Worm (Caenorhabditis elegans) whole organism, late embryonic: ENCODE results near the gene clec-37.

Experiments
- ceh-2 ChIP-seq: sonication (generic microtip); optimal IDR thresholded peaks from 2 replicates; lab custom pipeline; 2016; ENCODE audit warnings: missing genotype, missing genetic modification characterization, missing compliant biosample characterization
- ceh-45 ChIP-seq: fragments of 200-800 bp; sonication (Bioruptor generic); IDR thresholded peaks from 2 replicates; pipeline ENCODE4 v1.3.6; 2022; ENCODE audit warnings: missing genetic modification reagents, missing genetic modification characterization, missing compliant biosample characterization
- elt-2 ChIP-seq: sonication (generic microtip); optimal IDR thresholded peaks from 2 replicates; lab custom pipeline; 2016; ENCODE audit warnings: missing genetic modification reagents, missing genetic modification characterization, missing compliant biosample characterization
- elt-4 ChIP-seq: sonication (generic microtip); optimal IDR thresholded peaks from 2 replicates; lab custom pipeline; 2016; ENCODE audit warnings: missing genetic modification characterization, missing compliant biosample characterization
- hlh-30 ChIP-seq: sonication (generic microtip); optimal IDR thresholded peaks from 2 replicates; lab custom pipeline; 2017; ENCODE audit warnings: antibody characterized with exemption, missing genetic modification characterization, missing compliant biosample characterization; ENCODE audit not compliant: insufficient read depth
- lim-6 ChIP-seq: sonication (generic microtip); optimal IDR thresholded peaks from 2 replicates; lab custom pipeline; 2016; ENCODE audit warnings: missing genetic modification characterization, missing compliant biosample characterization
- lin-11 ChIP-seq: fragments of 200-800 bp; sonication (Bioruptor generic); optimal IDR thresholded peaks from 2 replicates; lab custom pipeline; 2018; ENCODE audit warnings: mild to moderate bottlenecking, missing genetic modification characterization, missing compliant biosample characterization
- nhr-11 ChIP-seq: fragments of 150-350 bp; optimal IDR thresholded peaks from 2 replicates; lab custom pipeline; 2014; ENCODE audit warnings: missing biosample characterization, missing genetic modification characterization
- pax-1 ChIP-seq: fragments of 150-350 bp; optimal IDR thresholded peaks from 2 replicates; lab custom pipeline; 2014; ENCODE audit warnings: missing biosample characterization, missing genetic modification characterization
- pqm-1 ChIP-seq: sonication (generic microtip); optimal IDR thresholded peaks from 2 replicates; lab custom pipeline; 2016; ENCODE audit warnings: missing genetic modification characterization, missing compliant biosample characterization
- unc-3 ChIP-seq, 2 experiments: fragments of 200-800 bp in 1 of 2; sonication (Bioruptor generic) in 1 of 2; sonication (generic microtip) in 1 of 2; conservative IDR thresholded peaks in 1 of 2; optimal IDR thresholded peaks in 1 of 2; 2 replicates each; pipeline versions ENCODE4 v1.3.6 to Lab custom; 2016 to 2022; ENCODE audit warnings: missing compliant biosample characterization in 2 of 2, missing genetic modification characterization in 2 of 2, missing genetic modification reagents in 1 of 2

- no peak for TF ChIP-seq nhr-11 (tag; lab: Kevin White, UChicago)
- TF ChIP-seq pax-1, result no peak
- TF ChIP-seq elt-4 (tag; lab: Kevin White, UChicago), result no peak
- no peak for TF ChIP-seq lin-11 (tag; lab: Kevin White, UChicago)
- no peak for TF ChIP-seq lim-6 (tag; lab: Kevin White, UChicago)
- no peak for TF ChIP-seq ceh-45 (GFP tag; lab: Robert Waterston, UW)
- TF ChIP-seq ceh-2 (tag; lab: Kevin White, UChicago), result no peak
- no peak for TF ChIP-seq unc-3 (GFP tag; conservative IDR thresholded peaks at IDR 0.05; lab: Robert Waterston, UW)
- TF ChIP-seq unc-3 (tag; optimal IDR thresholded peaks at IDR 0.05; lab: Kevin White, UChicago), result no peak
- TF ChIP-seq hlh-30 (tag; lab: Kevin White, UChicago), result no peak
- no peak for TF ChIP-seq pqm-1 (tag; lab: Kevin White, UChicago)
- TF ChIP-seq elt-2, result no peak
Observed at ce11 chrV:16879532-16879931, 27.6 kb upstream of the clec-37 start.
